Worm (Caenorhabditis elegans) whole organism, L1 larva: Measurements from ENCODE around the gene F45D3.2.

Experiments used
- C04F5.9 ChIP-seq: sonication (generic microtip); optimal IDR thresholded peaks from 2 replicates; lab custom pipeline; 2016; ENCODE audit warnings: missing genetic modification characterization, missing compliant biosample characterization
- C16A3.4 ChIP-seq: fragments of 150-350 bp; optimal IDR thresholded peaks from 2 replicates; lab custom pipeline; 2014; ENCODE audit warnings: missing biosample characterization, missing genetic modification characterization
- C34B4.2 ChIP-seq: sonication (generic microtip); optimal IDR thresholded peaks from 2 replicates; lab custom pipeline; 2017; ENCODE audit warnings: mild to moderate bottlenecking, missing genetic modification characterization, missing compliant biosample characterization
- aha-1 ChIP-seq: fragments of 150-350 bp; optimal IDR thresholded peaks from 2 replicates; lab custom pipeline; 2014; ENCODE audit warnings: missing biosample characterization, missing genetic modification characterization
- alr-1 ChIP-seq: fragments of 200-800 bp; sonication (Bioruptor generic); optimal IDR thresholded peaks from 2 replicates; lab custom pipeline; 2018; ENCODE audit warnings: borderline replicate concordance, mild to moderate bottlenecking, missing genetic modification characterization, missing compliant biosample characterization
- aly-2 ChIP-seq: fragments of 150-350 bp; optimal IDR thresholded peaks from 2 replicates; lab custom pipeline; 2014; ENCODE audit warnings: missing biosample characterization, missing genetic modification characterization
- ama-1 ChIP-seq: fragments of 150-350 bp; optimal IDR thresholded peaks from 2 replicates; lab custom pipeline; 2014
- blmp-1 ChIP-seq: fragments of 150-350 bp; optimal IDR thresholded peaks from 2 replicates; lab custom pipeline; 2014; ENCODE audit warnings: missing biosample characterization, missing genetic modification characterization
- ceh-63 ChIP-seq: fragments of 200-800 bp; sonication (Bioruptor generic); optimal IDR thresholded peaks from 2 replicates; lab custom pipeline; 2018; ENCODE audit warnings: mild to moderate bottlenecking, missing genetic modification characterization, missing compliant biosample characterization
- ceh-82 ChIP-seq, 3 experiments: fragments of 150-350 bp in 1 of 3; sonication (generic microtip) in 2 of 3; optimal IDR thresholded peaks; 2 replicates each; lab custom pipeline; 2014 to 2017; ENCODE audit warnings: missing biosample characterization in 3 of 3, missing genetic modification characterization in 3 of 3
- ces-1 ChIP-seq: fragments of 150-350 bp; optimal IDR thresholded peaks from 2 replicates; lab custom pipeline; 2014; ENCODE audit warnings: missing biosample characterization, missing genetic modification reagents, missing genetic modification characterization
- dpl-1 ChIP-seq, 3 experiments: fragments of 150-350 bp in 2 of 3; sonication (generic microtip) in 1 of 3; optimal IDR thresholded peaks; 2 replicates each; lab custom pipeline; 2014 to 2017; ENCODE audit warnings: missing biosample characterization in 3 of 3, missing genetic modification characterization in 3 of 3, missing genetic modification reagents in 3 of 3
- efl-1 ChIP-seq, 4 experiments: fragments of 150-350 bp; optimal IDR thresholded peaks in 3 of 4; peaks in 1 of 4; 1 replicate in 1 of 4; 2 replicates in 3 of 4; lab custom pipeline; 2014; ENCODE audit warnings: missing biosample characterization in 2 of 4, missing genetic modification characterization in 2 of 4, missing genetic modification reagents in 2 of 4
- efl-3 ChIP-seq: fragments of 200-800 bp; sonication (Bioruptor generic); optimal IDR thresholded peaks from 2 replicates; lab custom pipeline; 2018; ENCODE audit warnings: mild to moderate bottlenecking, missing genetic modification characterization, missing compliant biosample characterization
- elt-2 ChIP-seq: sonication (generic microtip); optimal IDR thresholded peaks from 2 replicates; lab custom pipeline; 2016; ENCODE audit warnings: missing genetic modification characterization, mild to moderate bottlenecking, inconsistent platforms, missing compliant biosample characterization, missing genetic modification reagents
- elt-3 ChIP-seq, 6 experiments: fragments of 150-350 bp in 1 of 6; sonication (generic microtip); optimal IDR thresholded peaks; 2 replicates each; lab custom pipeline; 2017 to 2018; ENCODE audit warnings: missing biosample characterization in 6 of 6, missing genetic modification characterization in 6 of 6, inconsistent platforms in 1 of 6
- fkh-10 ChIP-seq: sonication (generic microtip); optimal IDR thresholded peaks from 2 replicates; lab custom pipeline; 2017; ENCODE audit warnings: missing biosample characterization, missing genetic modification reagents, missing genetic modification characterization
- fkh-4 ChIP-seq: sonication (generic microtip); optimal IDR thresholded peaks from 2 replicates; lab custom pipeline; 2016; ENCODE audit warnings: missing compliant biosample characterization, missing genetic modification characterization, borderline replicate concordance
- fkh-8 ChIP-seq: sonication (generic microtip); optimal IDR thresholded peaks from 2 replicates; lab custom pipeline; 2016; ENCODE audit warnings: mild to moderate bottlenecking, missing genetic modification characterization, missing compliant biosample characterization
- fos-1 ChIP-seq: fragments of 150-350 bp; optimal IDR thresholded peaks from 2 replicates; lab custom pipeline; 2014; ENCODE audit warnings: missing biosample characterization, missing genetic modification characterization
- hlh-17 ChIP-seq: fragments of 200-800 bp; sonication (Bioruptor generic); optimal IDR thresholded peaks from 2 replicates; lab custom pipeline; 2018; ENCODE audit warnings: missing genetic modification characterization, mild to moderate bottlenecking, missing compliant biosample characterization, moderate library complexity, borderline replicate concordance
- irx-1 ChIP-seq: sonication (generic microtip); optimal IDR thresholded peaks from 2 replicates; lab custom pipeline; 2016; ENCODE audit warnings: missing genetic modification characterization, missing compliant biosample characterization
- isw-1 ChIP-seq: fragments of 200-800 bp; sonication (Bioruptor generic); IDR thresholded peaks from 2 replicates; pipeline ENCODE4 v1.3.6; 2022; ENCODE audit warnings: missing genetic modification characterization, missing compliant biosample characterization
- jun-1 ChIP-seq: fragments of 150-350 bp; optimal IDR thresholded peaks from 2 replicates; lab custom pipeline; 2014; ENCODE audit warnings: missing biosample characterization, missing genetic modification reagents, missing genetic modification characterization
- lin-13 ChIP-seq: fragments of 150-350 bp; optimal IDR thresholded peaks from 2 replicates; lab custom pipeline; 2014; ENCODE audit warnings: missing biosample characterization, missing genetic modification reagents, missing genetic modification characterization
- lin-15B ChIP-seq: fragments of 150-350 bp; sonication (generic microtip); optimal IDR thresholded peaks from 3 replicates; lab custom pipeline; 2014; ENCODE audit warnings: missing biosample characterization, missing genetic modification characterization
- lin-35 ChIP-seq, 2 experiments: fragments of 150-350 bp; optimal IDR thresholded peaks; 2 replicates each; lab custom pipeline; 2014; ENCODE audit warnings: missing biosample characterization in 2 of 2, missing genetic modification characterization in 2 of 2, missing genetic modification reagents in 2 of 2
- lin-39 ChIP-seq: fragments of 150-350 bp; optimal IDR thresholded peaks from 2 replicates; lab custom pipeline; 2014; ENCODE audit warnings: missing biosample characterization, missing genetic modification reagents, missing genetic modification characterization
- mab-9 ChIP-seq: fragments of 200-800 bp; sonication (Bioruptor generic); IDR thresholded peaks from 2 replicates; pipeline ENCODE4 v1.3.6; 2022; ENCODE audit warnings: missing genetic modification reagents, missing genetic modification characterization, missing compliant biosample characterization
- nhr-12 ChIP-seq: sonication (generic microtip); optimal IDR thresholded peaks from 2 replicates; lab custom pipeline; 2017; ENCODE audit warnings: missing biosample characterization, missing genetic modification characterization
- nhr-20 ChIP-seq: sonication (generic microtip); optimal IDR thresholded peaks from 2 replicates; lab custom pipeline; 2016; ENCODE audit warnings: mild to moderate bottlenecking, missing genetic modification characterization, missing compliant biosample characterization
- nhr-237 ChIP-seq: fragments of 150-350 bp; optimal IDR thresholded peaks from 2 replicates; lab custom pipeline; 2014; ENCODE audit warnings: missing biosample characterization, missing genetic modification characterization
- nhr-28 ChIP-seq: fragments of 150-350 bp; optimal IDR thresholded peaks from 2 replicates; lab custom pipeline; 2014; ENCODE audit warnings: missing biosample characterization, missing genetic modification characterization
- nhr-71 ChIP-seq: sonication (generic microtip); optimal IDR thresholded peaks from 2 replicates; lab custom pipeline; 2016; ENCODE audit warnings: mild to moderate bottlenecking, missing genetic modification characterization, moderate library complexity, missing compliant biosample characterization
- nhr-76 ChIP-seq: sonication (generic microtip); optimal IDR thresholded peaks from 2 replicates; lab custom pipeline; 2017; ENCODE audit warnings: missing biosample characterization, missing genetic modification characterization
- nhr-77 ChIP-seq: fragments of 150-350 bp; optimal IDR thresholded peaks from 2 replicates; lab custom pipeline; 2014; ENCODE audit warnings: missing biosample characterization, missing genetic modification characterization
- nhr-85 ChIP-seq: sonication (generic microtip); peaks from one replicate; lab custom pipeline; 2016; ENCODE audit warnings: missing genetic modification characterization, inconsistent platforms, missing compliant biosample characterization
- nhr-90 ChIP-seq: sonication (generic microtip); optimal IDR thresholded peaks from 2 replicates; lab custom pipeline; 2016; ENCODE audit warnings: mild to moderate bottlenecking, missing genetic modification characterization, missing compliant biosample characterization; ENCODE audit not compliant: poor library complexity
- pag-3 ChIP-seq: sonication (generic microtip); optimal IDR thresholded peaks from 2 replicates; lab custom pipeline; 2017; ENCODE audit warnings: missing genetic modification characterization, mild to moderate bottlenecking, missing compliant biosample characterization, antibody characterized with exemption, borderline replicate concordance; ENCODE audit not compliant: insufficient read depth
- pax-3 ChIP-seq: fragments of 200-800 bp; sonication (Bioruptor generic); optimal IDR thresholded peaks from 2 replicates; lab custom pipeline; 2018; ENCODE audit warnings: mild to moderate bottlenecking, missing genetic modification characterization, moderate library complexity, missing compliant biosample characterization
- snpc-4 ChIP-seq: fragments of 150-350 bp; optimal IDR thresholded peaks from 2 replicates; lab custom pipeline; 2014; ENCODE audit warnings: missing biosample characterization, missing genetic modification characterization
- snu-23 ChIP-seq: sonication (generic microtip); optimal IDR thresholded peaks from 2 replicates; lab custom pipeline; 2016; ENCODE audit warnings: missing genetic modification characterization, missing compliant biosample characterization
- sptf-1 ChIP-seq: fragments of 150-350 bp; optimal IDR thresholded peaks from 2 replicates; lab custom pipeline; 2014; ENCODE audit warnings: missing biosample characterization, missing genetic modification characterization
- unc-130 ChIP-seq: fragments of 150-350 bp; optimal IDR thresholded peaks from 2 replicates; lab custom pipeline; 2017; ENCODE audit warnings: missing biosample characterization, missing genetic modification characterization, inconsistent platforms
- unc-30 ChIP-seq: sonication (generic microtip); optimal IDR thresholded peaks from 2 replicates; lab custom pipeline; 2017; ENCODE audit warnings: missing biosample characterization, missing genetic modification characterization
- unc-62 ChIP-seq: fragments of 150-350 bp; optimal IDR thresholded peaks from 2 replicates; lab custom pipeline; 2014; ENCODE audit warnings: missing biosample characterization, missing genetic modification reagents, missing genetic modification characterization
- unc-86 ChIP-seq: sonication (generic microtip); optimal IDR thresholded peaks from 2 replicates; lab custom pipeline; 2016; ENCODE audit warnings: missing genetic modification characterization, missing compliant biosample characterization
- unc-98 ChIP-seq: fragments of 200-800 bp; sonication (Bioruptor generic); IDR thresholded peaks from 2 replicates; pipeline ENCODE4 v1.3.6; 2022; ENCODE audit warnings: missing genetic modification characterization, missing compliant biosample characterization
- vab-15 ChIP-seq: sonication (generic microtip); optimal IDR thresholded peaks from 2 replicates; lab custom pipeline; 2017; ENCODE audit warnings: missing genotype, mild to moderate bottlenecking, missing genetic modification characterization, missing compliant biosample characterization
- xbp-1 ChIP-seq: sonication (generic microtip); optimal IDR thresholded peaks from 2 replicates; lab custom pipeline; 2016; ENCODE audit warnings: missing genetic modification characterization, missing compliant biosample characterization
- zag-1 ChIP-seq: fragments of 150-350 bp; optimal IDR thresholded peaks from 2 replicates; lab custom pipeline; 2014; ENCODE audit warnings: missing biosample characterization, missing genetic modification characterization
- zip-4 ChIP-seq: fragments of 200-800 bp; sonication (Bioruptor generic); optimal IDR thresholded peaks from 2 replicates; lab custom pipeline; 2018; ENCODE audit warnings: mild to moderate bottlenecking, missing genetic modification characterization, moderate library complexity, missing compliant biosample characterization
- ztf-4 ChIP-seq: fragments of 150-350 bp; optimal IDR thresholded peaks from 2 replicates; lab custom pipeline; 2014; ENCODE audit warnings: missing biosample characterization, missing genetic modification characterization

F45D3.2 gene

ce11 chrV:12491070-12491643 is 49.7 kb upstream of the F45D3.2 start (continued):
- TF ChIP-seq irx-1 (tag; lab: Kevin White, UChicago), result peak; percentile 76
- TF ChIP-seq fkh-4 (tag; lab: Kevin White, UChicago), result no peak
- TF ChIP-seq efl-1 (optimal IDR thresholded peaks at IDR 0.05; lab: Kevin White, UChicago), result peak; percentile 48 to 68
- TF ChIP-seq efl-1 (GFP tag; optimal IDR thresholded peaks at IDR 0.05 in 1 of 2; lab: Kevin White, UChicago), result peak; percentile 40 to 95
- no peak for TF ChIP-seq aha-1
- peak; percentile 9 for TF ChIP-seq lin-15B
- TF ChIP-seq fos-1 (tag; lab: Kevin White, UChicago), result peak; percentile 31
- no peak for TF ChIP-seq blmp-1 (tag; lab: Kevin White, UChicago)
- no peak for TF ChIP-seq nhr-28 (tag; lab: Kevin White, UChicago)
- TF ChIP-seq jun-1, result peak; percentile 21
- peak; percentile 61 for TF ChIP-seq mab-9
- no peak for TF ChIP-seq unc-130 (tag; lab: Kevin White, UChicago)
- peak; percentile 93 for TF ChIP-seq nhr-90 (tag; lab: Kevin White, UChicago)
- TF ChIP-seq snu-23 (GFP tag; lab: Kevin White, UChicago), result peak; percentile 84
- TF ChIP-seq nhr-12, result no peak
- peak; percentile 80 for TF ChIP-seq ama-1 (lab: Kevin White, UChicago)
- no peak for TF ChIP-seq nhr-237 (tag; lab: Kevin White, UChicago)
- TF ChIP-seq nhr-71 (tag; lab: Kevin White, UChicago), result peak; percentile 92
- TF ChIP-seq aly-2, result peak; percentile 16
- no peak for TF ChIP-seq zag-1 (tag; lab: Kevin White, UChicago)
- peak; percentile 66 for TF ChIP-seq ztf-4 (tag; lab: Kevin White, UChicago)
- TF ChIP-seq sptf-1 (tag; lab: Kevin White, UChicago), result no peak
- TF ChIP-seq isw-1 (GFP tag; lab: Robert Waterston, UW), result no peak
- no peak for TF ChIP-seq C34B4.2 (tag; lab: Kevin White, UChicago)
- TF ChIP-seq C04F5.9 (tag; lab: Kevin White, UChicago), result peak; percentile 18
- TF ChIP-seq fkh-8 (tag; lab: Kevin White, UChicago), result no peak
- TF ChIP-seq hlh-17 (GFP tag; lab: Kevin White, UChicago), result no peak
- TF ChIP-seq pax-3, result no peak
- no peak for TF ChIP-seq alr-1
- TF ChIP-seq nhr-85 (tag; lab: Kevin White, UChicago), result peak; percentile 94
- TF ChIP-seq unc-86 (tag; lab: Kevin White, UChicago), result peak; percentile 13
- peak; percentile 71 for TF ChIP-seq lin-13 (GFP tag; lab: Kevin White, UChicago)
- peak in 1 of 6 experiments; percentile 46 for TF ChIP-seq elt-3 (tag; optimal IDR thresholded peaks at IDR 0.05; lab: Kevin White, UChicago)
- TF ChIP-seq snpc-4 (tag; lab: Kevin White, UChicago), result peak; percentile 99
- no peak for TF ChIP-seq ceh-63 (GFP tag; lab: Kevin White, UChicago)
- TF ChIP-seq elt-2 (tag; lab: Kevin White, UChicago), result peak; percentile 76
- TF ChIP-seq lin-39 (tag; lab: Kevin White, UChicago), result peak; percentile 87
- TF ChIP-seq nhr-77 (tag; lab: Kevin White, UChicago), result peak; percentile 55
- peak; percentile 6 to 62 for TF ChIP-seq lin-35 (GFP tag; optimal IDR thresholded peaks at IDR 0.05; lab: Kevin White, UChicago)
- peak; percentile 36 for TF ChIP-seq C16A3.4
- TF ChIP-seq xbp-1 (tag; lab: Kevin White, UChicago), result peak; percentile 67
- no peak for TF ChIP-seq nhr-76 (tag; lab: Kevin White, UChicago)
- TF ChIP-seq unc-30, result no peak
- TF ChIP-seq unc-98 (GFP tag; lab: Robert Waterston, UW), result no peak

- TF ChIP-seq efl-3 (GFP tag; lab: Kevin White, UChicago) (no peak), ces-1 (GFP tag; lab: Kevin White, UChicago) (no peak), vab-15 (tag; lab: Kevin White, UChicago) (no peak), pag-3 (tag; lab: Kevin White, UChicago) (no peak), unc-62 (GFP tag; lab: Kevin White, UChicago) (no peak), dpl-1 (GFP tag; optimal IDR thresholded peaks at IDR 0.05; lab: Kevin White, UChicago) (no peak), lin-13 (GFP tag; lab: Kevin White, UChicago) (no peak), ceh-82 (tag; optimal IDR thresholded peaks at IDR 0.05; lab: Kevin White, UChicago) (no peak), mab-9 (no peak), unc-30 (no peak), xbp-1 (tag; lab: Kevin White, UChicago) (no peak), fkh-10 (GFP tag; lab: Kevin White, UChicago) (no peak), zip-4 (no peak), nhr-20 (no peak)
These were observed 46.3 kb upstream of the F45D3.2 start, which contains the start of gene mrps-11 for ce11 chrV:12494522-12494921. mrps-11 (minus strand) TSS chrV:12494622.
